Fruit fly (Drosophila melanogaster): Measurements from ENCODE around the gene CG32988.
A peak's percentile ranks its signal among the peaks of the same experiment; 100 is the strongest.

CG32988 gene

DNA sequence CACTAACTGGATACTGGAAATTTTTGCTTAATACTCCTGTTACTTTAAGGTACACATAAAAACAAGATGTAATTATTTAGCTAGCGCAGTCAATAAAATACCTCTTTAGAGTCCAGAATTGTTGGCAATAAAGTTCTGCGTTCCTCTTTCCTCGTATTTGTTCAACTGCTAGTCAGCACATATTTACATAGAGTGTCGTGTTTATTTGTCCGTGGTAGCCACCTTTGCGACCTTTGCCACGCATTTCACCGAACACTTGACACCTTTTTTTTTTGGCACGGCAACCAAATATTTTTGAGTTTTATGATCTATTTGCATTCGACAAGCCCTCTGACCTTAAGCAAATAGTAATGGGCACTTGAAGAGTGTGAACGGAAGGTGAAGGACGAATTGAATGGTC, 18.7 kb upstream of the CG32988 start (continued):
- peak; percentile 84 for TF ChIP-seq CG9876 (GFP tag; optimal IDR thresholded peaks at IDR 0.05)
- TF ChIP-seq fru (optimal IDR thresholded peaks at IDR 0.05): no peak
- TF ChIP-seq CG17385 (GFP tag; optimal IDR thresholded peaks at IDR 0.05): peak; percentile 57
- no peak for TF ChIP-seq CG11504 (tag; optimal IDR thresholded peaks at IDR 0.05)
- no peak for TF ChIP-seq sna (GFP tag; IDR thresholded peaks at IDR 0.05; ENCODE audit: partially characterized antibody)
- peak; percentile 17; the same call in 1 of the 2 replicates for TF ChIP-seq CG4404 (GFP tag; IDR thresholded peaks at IDR 0.05)
- no peak for TF ChIP-seq abd-A (tag; optimal IDR thresholded peaks at IDR 0.05)
- no peak for TF ChIP-seq CG1832 (GFP tag; optimal IDR thresholded peaks at IDR 0.05)
- TF ChIP-seq sqz (GFP tag; optimal IDR thresholded peaks at IDR 0.05): peak; percentile 35
- TF ChIP-seq slou (GFP tag; optimal IDR thresholded peaks at IDR 0.05): peak; percentile 48
- TF ChIP-seq CG4617 (GFP tag; optimal IDR thresholded peaks at IDR 0.05; ENCODE audit: borderline replicate concordance): peak; percentile 32
- peak; percentile 83 for TF ChIP-seq caup (GFP tag; optimal IDR thresholded peaks at IDR 0.05; ENCODE audit: severe bottlenecking)
- TF ChIP-seq mam (GFP tag; optimal IDR thresholded peaks at IDR 0.05): peak; percentile 49
- peak; percentile 89 for TF ChIP-seq CG15479 (GFP tag; optimal IDR thresholded peaks at IDR 0.05)
- peak; percentile 98 for TF ChIP-seq Kr (GFP tag; optimal IDR thresholded peaks at IDR 0.05)
- TF ChIP-seq CG18619 (GFP tag; optimal IDR thresholded peaks at IDR 0.05): peak; percentile 76
- peak; percentile 45 for TF ChIP-seq Jarid2 (GFP tag; optimal IDR thresholded peaks at IDR 0.05)
- no peak for TF ChIP-seq ab (GFP tag; optimal IDR thresholded peaks at IDR 0.05)
- TF ChIP-seq Sox102F (GFP tag; optimal IDR thresholded peaks at IDR 0.05): peak; percentile 3
- peak; percentile 92 for TF ChIP-seq CG9727 (GFP tag; optimal IDR thresholded peaks at IDR 0.05)
- peak; percentile 89 for TF ChIP-seq CrebB (tag; optimal IDR thresholded peaks at IDR 0.05)
- TF ChIP-seq klu (GFP tag; IDR thresholded peaks at IDR 0.05): 0 out of 2 replicates have a peak, but pooled peaks have one; percentile 11
- peak in 1 of 2 experiments; percentile 100 for TF ChIP-seq tll (GFP tag; optimal IDR thresholded peaks at IDR 0.05)
- no peak for TF ChIP-seq Ptx1 (GFP tag; IDR thresholded peaks at IDR 0.05)
- TF ChIP-seq crp (GFP tag; optimal IDR thresholded peaks at IDR 0.05): peak in 1 of 2 experiments; percentile 34
- peak; percentile 71 for TF ChIP-seq CG12391 (tag; optimal IDR thresholded peaks at IDR 0.05)
- TF ChIP-seq CG16815 (GFP tag; optimal IDR thresholded peaks at IDR 0.05): peak; percentile 49
- TF ChIP-seq CG10959 (GFP tag; IDR thresholded peaks at IDR 0.05): peak; percentile 57; the same call in 1 of the 2 replicates
- TF ChIP-seq chif (GFP tag; optimal IDR thresholded peaks at IDR 0.05): peak; percentile 87 to 89
- no peak for TF ChIP-seq ap (GFP tag; IDR thresholded peaks at IDR 0.05)
- TF ChIP-seq nmo (GFP tag; optimal IDR thresholded peaks at IDR 0.05): no peak
- TF ChIP-seq pb (GFP tag; optimal IDR thresholded peaks at IDR 0.05): peak; percentile 31
- peak; percentile 36; the same call in 1 of the 2 replicates for TF ChIP-seq CG9932 (GFP tag; IDR thresholded peaks at IDR 0.05)
- TF ChIP-seq exex (tag; optimal IDR thresholded peaks at IDR 0.05): no peak
- peak; percentile 94 for TF ChIP-seq CG7271 (tag; optimal IDR thresholded peaks at IDR 0.05)
- TF ChIP-seq CG12236 (GFP tag; optimal IDR thresholded peaks at IDR 0.05): peak; percentile 96
- no peak for TF ChIP-seq Optix (GFP tag; IDR thresholded peaks at IDR 0.05)
- TF ChIP-seq CG10321 (GFP tag; IDR thresholded peaks at IDR 0.05): no peak
- TF ChIP-seq zen2 (GFP tag; IDR thresholded peaks at IDR 0.05; ENCODE audit: partially characterized antibody): no peak
- peak; percentile 24 for TF ChIP-seq sd (tag; optimal IDR thresholded peaks at IDR 0.05)
- no peak for TF ChIP-seq Gug (GFP tag; IDR thresholded peaks at IDR 0.05)
- peak; percentile 92 for TF ChIP-seq CG6813 (GFP tag; optimal IDR thresholded peaks at IDR 0.05)
- no peak for TF ChIP-seq al (GFP tag; IDR thresholded peaks at IDR 0.05)
- TF ChIP-seq CG33213 (GFP tag; optimal IDR thresholded peaks at IDR 0.05): peak; percentile 82
- peak; percentile 91 for TF ChIP-seq CG1603 (tag; optimal IDR thresholded peaks at IDR 0.05)
- no peak for TF ChIP-seq luna (GFP tag; optimal IDR thresholded peaks at IDR 0.05)
- TF ChIP-seq unpg (GFP tag; optimal IDR thresholded peaks at IDR 0.05): peak; percentile 83
- 0 out of 2 replicates have a peak, but pooled peaks have one; percentile 36 for TF ChIP-seq CG32767 (GFP tag; IDR thresholded peaks at IDR 0.05)
- peak in 1 of 2 experiments; percentile 88 for TF ChIP-seq Hr51 (GFP tag; optimal IDR thresholded peaks at IDR 0.05)
